Worm (Caenorhabditis elegans) whole organism, L2 larva: ENCODE measurements around the gene B0303.4.
A peak's percentile ranks its signal among the peaks of the same experiment; 100 is the strongest.

Source experiments
- C34F6.9 ChIP-seq: fragments of 150-350 bp; optimal IDR thresholded peaks from 2 replicates; lab custom pipeline; 2014; ENCODE audit warnings: missing biosample characterization, missing genetic modification characterization
- F13H6.1 ChIP-seq: sonication (generic microtip); optimal IDR thresholded peaks from 2 replicates; lab custom pipeline; 2016; ENCODE audit warnings: missing genetic modification characterization, missing compliant biosample characterization
- alr-1 ChIP-seq: fragments of 150-350 bp; optimal IDR thresholded peaks from 2 replicates; lab custom pipeline; 2014; ENCODE audit warnings: missing biosample characterization, missing genetic modification characterization
- blmp-1 ChIP-seq: sonication (generic microtip); optimal IDR thresholded peaks from 2 replicates; lab custom pipeline; 2017; ENCODE audit warnings: missing genetic modification characterization, mild to moderate bottlenecking, missing compliant biosample characterization, antibody characterized with exemption, moderate library complexity; ENCODE audit not compliant: insufficient read depth
- crh-2 ChIP-seq: sonication (generic microtip); optimal IDR thresholded peaks from 2 replicates; lab custom pipeline; 2017; ENCODE audit warnings: missing biosample characterization, missing genetic modification characterization
- dmd-4 ChIP-seq: sonication (generic microtip); optimal IDR thresholded peaks from 2 replicates; lab custom pipeline; 2017; ENCODE audit warnings: missing biosample characterization, missing genetic modification characterization
- elt-3 ChIP-seq: sonication (generic microtip); optimal IDR thresholded peaks from 2 replicates; lab custom pipeline; 2017; ENCODE audit warnings: missing biosample characterization, missing genetic modification characterization
- fos-1 ChIP-seq: fragments of 150-350 bp; optimal IDR thresholded peaks from 2 replicates; lab custom pipeline; 2014; ENCODE audit warnings: missing biosample characterization, missing genetic modification characterization
- lin-13 ChIP-seq: fragments of 150-350 bp; optimal IDR thresholded peaks from 2 replicates; lab custom pipeline; 2014; ENCODE audit warnings: missing biosample characterization, missing genetic modification reagents, missing genetic modification characterization
- lin-39 ChIP-seq: fragments of 150-350 bp; optimal IDR thresholded peaks from 2 replicates; lab custom pipeline; 2014; ENCODE audit warnings: missing biosample characterization, missing genetic modification reagents, missing genetic modification characterization
- lsy-2 ChIP-seq, 2 experiments: fragments of 150-350 bp in 1 of 2; sonication (generic microtip) in 1 of 2; optimal IDR thresholded peaks; 2 replicates each; lab custom pipeline; 2014 to 2017; ENCODE audit warnings: missing biosample characterization in 2 of 2, missing genetic modification characterization in 2 of 2
- mab-5 ChIP-seq: fragments of 150-350 bp; optimal IDR thresholded peaks from 2 replicates; lab custom pipeline; 2014; ENCODE audit warnings: missing biosample characterization, missing genetic modification characterization
- mdl-1 ChIP-seq, 2 experiments: fragments of 150-350 bp in 1 of 2; sonication (generic microtip) in 1 of 2; optimal IDR thresholded peaks; 2 replicates each; lab custom pipeline; 2017; ENCODE audit warnings: missing biosample characterization in 2 of 2, missing genetic modification characterization in 2 of 2
- nhr-10 ChIP-seq: sonication (generic microtip); optimal IDR thresholded peaks from 2 replicates; lab custom pipeline; 2017; ENCODE audit warnings: missing biosample characterization, missing genetic modification characterization
- nhr-11 ChIP-seq: fragments of 150-350 bp; optimal IDR thresholded peaks from 2 replicates; lab custom pipeline; 2014; ENCODE audit warnings: missing biosample characterization, missing genetic modification characterization
- nhr-129 ChIP-seq: fragments of 150-350 bp; optimal IDR thresholded peaks from 2 replicates; lab custom pipeline; 2014; ENCODE audit warnings: missing biosample characterization, missing genetic modification characterization
- nhr-21 ChIP-seq: fragments of 150-350 bp; optimal IDR thresholded peaks from 2 replicates; lab custom pipeline; 2014; ENCODE audit warnings: missing biosample characterization, missing genetic modification characterization
- nhr-23 ChIP-seq: fragments of 150-350 bp; optimal IDR thresholded peaks from 2 replicates; lab custom pipeline; 2014; ENCODE audit warnings: missing biosample characterization, missing genetic modification reagents, missing genetic modification characterization
- nhr-237 ChIP-seq: fragments of 150-350 bp; optimal IDR thresholded peaks from 2 replicates; lab custom pipeline; 2014; ENCODE audit warnings: missing biosample characterization, missing genetic modification characterization
- nhr-25 ChIP-seq: fragments of 150-350 bp; sonication (generic microtip); optimal IDR thresholded peaks from 3 replicates; lab custom pipeline; 2014; ENCODE audit warnings: missing biosample characterization, missing genetic modification characterization
- nhr-6 ChIP-seq: fragments of 150-350 bp; optimal IDR thresholded peaks from 2 replicates; lab custom pipeline; 2014; ENCODE audit warnings: missing biosample characterization, missing genetic modification characterization
- nhr-77 ChIP-seq: fragments of 150-350 bp; optimal IDR thresholded peaks from 2 replicates; lab custom pipeline; 2014; ENCODE audit warnings: missing biosample characterization, missing genetic modification characterization
- skn-1 ChIP-seq: sonication (generic microtip); optimal IDR thresholded peaks from 2 replicates; lab custom pipeline; 2017; ENCODE audit warnings: missing biosample characterization, missing genetic modification characterization
- sma-3 ChIP-seq: sonication (generic microtip); optimal IDR thresholded peaks from 2 replicates; lab custom pipeline; 2016; ENCODE audit warnings: missing genetic modification reagents, missing genetic modification characterization, missing compliant biosample characterization
- sma-9 ChIP-seq, 2 experiments: fragments of 150-350 bp in 1 of 2; sonication (generic microtip) in 1 of 2; optimal IDR thresholded peaks; 2 replicates each; lab custom pipeline; 2014 to 2016; ENCODE audit warnings: missing genetic modification characterization in 2 of 2, mild to moderate bottlenecking in 1 of 2, missing biosample characterization in 1 of 2, missing compliant biosample characterization in 1 of 2, missing genetic modification reagents in 1 of 2, moderate library complexity in 1 of 2
- snpc-4 ChIP-seq: fragments of 150-350 bp; optimal IDR thresholded peaks from 2 replicates; lab custom pipeline; 2014; ENCODE audit warnings: missing biosample characterization, missing genetic modification characterization
- unc-55 ChIP-seq: fragments of 150-350 bp; sonication (generic microtip); optimal IDR thresholded peaks from 3 replicates; lab custom pipeline; 2014; ENCODE audit warnings: missing biosample characterization, missing genetic modification reagents, missing genetic modification characterization
- zag-1 ChIP-seq: fragments of 150-350 bp; optimal IDR thresholded peaks from 2 replicates; lab custom pipeline; 2014; ENCODE audit warnings: missing biosample characterization, missing genetic modification characterization
- ztf-1 ChIP-seq: fragments of 200-800 bp; sonication (Bioruptor generic); conservative IDR thresholded peaks from 2 replicates; pipeline ENCODE4 v1.3.6; 2022; ENCODE audit warnings: missing genetic modification characterization, missing compliant biosample characterization
- ztf-4 ChIP-seq: fragments of 150-350 bp; optimal IDR thresholded peaks from 2 replicates; lab custom pipeline; 2014; ENCODE audit warnings: missing biosample characterization, missing genetic modification characterization

B0303.4 gene

ce11 chrIII:8725224-8725623 is 35.6 kb downstream of the B0303.4 start:
- TF ChIP-seq dmd-4 (tag; lab: Kevin White, UChicago) (no peak), lin-39 (no peak), mab-5 (no peak), nhr-6 (tag; lab: Kevin White, UChicago) (no peak), lsy-2 (tag; optimal IDR thresholded peaks at IDR 0.05; lab: Kevin White, UChicago) (no peak), nhr-237 (tag; lab: Kevin White, UChicago) (no peak)
- TF ChIP-seq, all 48 proteins: peak for 0

ce11 chrIII:8726019-8726894 is 36.6 kb downstream of the B0303.4 start:
- TF ChIP-seq nhr-11 (tag; lab: Kevin White, UChicago) (no peak), nhr-10 (no peak), nhr-129 (tag; lab: Kevin White, UChicago) (no peak), nhr-23 (no peak), elt-3 (no peak), mab-5 (no peak), mdl-1 (tag; optimal IDR thresholded peaks at IDR 0.05; lab: Kevin White, UChicago) (no peak), nhr-77 (tag; lab: Kevin White, UChicago) (no peak)

DNA sequence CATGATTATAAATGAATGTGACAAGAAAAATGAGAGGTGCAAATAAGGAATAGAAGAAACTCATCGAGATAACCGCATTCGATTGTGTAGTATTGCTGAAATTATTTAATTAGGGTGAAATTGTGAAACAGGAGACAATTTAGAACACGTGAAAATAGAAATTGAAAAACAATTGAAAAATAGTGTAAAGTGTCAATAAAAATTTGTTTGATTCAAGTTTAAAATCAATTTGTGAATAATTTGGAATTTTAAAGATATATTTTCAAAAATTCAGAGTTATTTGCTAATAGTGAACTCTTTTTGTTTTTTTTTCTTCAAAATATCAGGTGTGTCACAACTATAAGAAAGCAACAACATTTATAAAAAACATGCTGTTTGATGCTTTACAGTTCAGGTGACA is 41.7 kb downstream of the B0303.4 start, which contains the start of gene ZK370.4:
Gene ZK370.4 (minus strand): TSS at position 101 of the 400 bp plus-strand sequence.
- TF ChIP-seq elt-3 (no peak), sma-9 (GFP tag; optimal IDR thresholded peaks at IDR 0.05; lab: Kevin White, UChicago) (no peak), sma-9 (tag; optimal IDR thresholded peaks at IDR 0.05; lab: Kevin White, UChicago) (no peak), blmp-1 (tag; lab: Kevin White, UChicago) (no peak), nhr-237 (tag; lab: Kevin White, UChicago) (no peak)

DNA sequence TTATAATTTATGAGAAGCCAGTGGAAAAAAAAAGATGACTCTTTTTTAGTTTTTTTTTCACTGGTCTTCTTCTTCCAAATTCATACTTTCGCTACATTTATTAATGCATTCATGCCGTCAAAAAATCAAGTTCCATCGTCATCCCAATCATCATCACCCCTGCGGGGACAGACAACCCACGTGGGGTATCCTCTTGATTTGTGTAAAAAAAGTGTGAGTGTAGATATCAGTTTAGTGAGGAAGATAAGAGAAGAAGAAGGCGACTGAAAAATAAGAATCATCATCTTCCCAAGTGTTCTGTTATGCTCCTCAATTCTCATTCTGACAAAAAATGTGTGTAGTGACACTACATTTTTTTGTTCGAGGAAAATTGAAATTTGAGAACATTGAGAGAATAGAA is 42.3 kb downstream of the B0303.4 start:
- TF ChIP-seq lin-39, result no peak
- peak; percentile 54 for TF ChIP-seq ztf-4 (tag; lab: Kevin White, UChicago)
- no peak for TF ChIP-seq snpc-4 (tag; lab: Kevin White, UChicago)
- no peak for TF ChIP-seq fos-1 (tag; lab: Kevin White, UChicago)
- TF ChIP-seq C34F6.9, result no peak
- peak; percentile 2 for TF ChIP-seq F13H6.1 (tag; lab: Kevin White, UChicago)
- TF ChIP-seq nhr-25 (tag; lab: Kevin White, UChicago), result peak; percentile 25
- TF ChIP-seq alr-1, result no peak
- TF ChIP-seq nhr-10, result no peak
- TF ChIP-seq lsy-2 (tag; optimal IDR thresholded peaks at IDR 0.05; lab: Kevin White, UChicago), result peak in 1 of 2 experiments; percentile 18
- peak in 1 of 2 experiments; percentile 33 for TF ChIP-seq mdl-1 (tag; optimal IDR thresholded peaks at IDR 0.05; lab: Kevin White, UChicago)
- TF ChIP-seq sma-9 (GFP tag; optimal IDR thresholded peaks at IDR 0.05; lab: Kevin White, UChicago), result peak; percentile 73
- TF ChIP-seq sma-9 (tag; optimal IDR thresholded peaks at IDR 0.05; lab: Kevin White, UChicago), result no peak
- peak; percentile 28 for TF ChIP-seq blmp-1 (tag; lab: Kevin White, UChicago)

DNA sequence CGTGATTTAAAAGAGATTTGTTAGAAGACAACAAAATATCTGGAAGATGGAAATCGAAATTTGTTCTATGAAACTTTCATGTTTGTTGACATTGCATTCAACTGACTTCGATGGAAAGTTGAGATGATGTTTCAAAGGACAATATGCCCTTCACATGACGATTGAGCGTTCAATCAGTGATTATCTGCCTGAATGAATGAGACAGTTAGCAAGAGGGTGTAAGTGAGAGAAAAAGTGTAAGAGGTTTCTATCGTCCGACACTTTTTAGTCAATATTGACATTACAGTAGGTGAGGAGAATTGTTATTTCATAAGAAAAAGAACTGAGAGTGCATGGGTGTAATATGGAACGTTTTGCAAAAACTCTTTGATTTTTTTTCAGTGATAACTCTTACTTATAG is 43.6 kb downstream of the B0303.4 start:
- TF ChIP-seq nhr-6 (tag; lab: Kevin White, UChicago), result peak; percentile 38
- no peak for TF ChIP-seq zag-1 (tag; lab: Kevin White, UChicago)
- peak in 1 of 2 experiments; percentile 15 for TF ChIP-seq lsy-2 (tag; optimal IDR thresholded peaks at IDR 0.05; lab: Kevin White, UChicago)
- peak; percentile 34 for TF ChIP-seq crh-2 (tag; lab: Kevin White, UChicago)
- no peak for TF ChIP-seq lin-13
- no peak for TF ChIP-seq sma-3 (GFP tag; lab: Kevin White, UChicago)
- no peak for TF ChIP-seq skn-1
- TF ChIP-seq F13H6.1 (tag; lab: Kevin White, UChicago), result peak; percentile 5
- TF ChIP-seq sma-9 (GFP tag; optimal IDR thresholded peaks at IDR 0.05; lab: Kevin White, UChicago), result peak; percentile 76
- no peak for TF ChIP-seq sma-9 (tag; optimal IDR thresholded peaks at IDR 0.05; lab: Kevin White, UChicago)
- TF ChIP-seq nhr-129 (tag; lab: Kevin White, UChicago), result peak; percentile 75
- TF ChIP-seq ztf-1 (GFP tag; lab: Robert Waterston, UW), result no peak
- no peak for TF ChIP-seq nhr-21 (tag; lab: Kevin White, UChicago)
- peak; percentile 55 for TF ChIP-seq blmp-1 (tag; lab: Kevin White, UChicago)
- no peak for TF ChIP-seq unc-55 (GFP tag; lab: Kevin White, UChicago)
- TF ChIP-seq mdl-1 (tag; optimal IDR thresholded peaks at IDR 0.05; lab: Kevin White, UChicago), result no peak
- TF ChIP-seq fos-1 (tag; lab: Kevin White, UChicago), result peak; percentile 21
